Worm (Caenorhabditis elegans) whole organism, late embryonic: ENCODE measurements around the gene ztf-27.
A peak's percentile ranks its signal among the peaks of the same experiment; 100 is the strongest.

ENCODE experiments used
- ama-1 ChIP-seq: fragments of 150-350 bp; optimal IDR thresholded peaks from 2 replicates; lab custom pipeline; 2014
- ceh-6 ChIP-seq: fragments of 200-800 bp; sonication (Bioruptor generic); optimal IDR thresholded peaks from 2 replicates; lab custom pipeline; 2018; ENCODE audit warnings: mild to moderate bottlenecking, missing genetic modification characterization, missing compliant biosample characterization
- dve-1 ChIP-seq: sonication (generic microtip); optimal IDR thresholded peaks from 2 replicates; lab custom pipeline; 2017; ENCODE audit warnings: antibody characterized with exemption, mild to moderate bottlenecking, missing genetic modification characterization, missing compliant biosample characterization
- elt-2 ChIP-seq: sonication (generic microtip); optimal IDR thresholded peaks from 2 replicates; lab custom pipeline; 2016; ENCODE audit warnings: missing genetic modification reagents, missing genetic modification characterization, missing compliant biosample characterization
- fkh-6 ChIP-seq: sonication (generic microtip); optimal IDR thresholded peaks from 2 replicates; lab custom pipeline; 2016; ENCODE audit warnings: missing genetic modification characterization, missing compliant biosample characterization
- nfya-1 ChIP-seq: sonication (generic microtip); optimal IDR thresholded peaks from 2 replicates; lab custom pipeline; 2017; ENCODE audit warnings: missing genetic modification characterization, mild to moderate bottlenecking, missing compliant biosample characterization, antibody characterized with exemption, moderate library complexity
- nhr-11 ChIP-seq: fragments of 150-350 bp; optimal IDR thresholded peaks from 2 replicates; lab custom pipeline; 2014; ENCODE audit warnings: missing biosample characterization, missing genetic modification characterization
- pha-4 ChIP-seq: fragments of 150-350 bp; optimal IDR thresholded peaks from 2 replicates; lab custom pipeline; 2018; ENCODE audit warnings: missing biosample characterization, missing genetic modification reagents, missing genetic modification characterization
- ztf-16 ChIP-seq: sonication (generic microtip); optimal IDR thresholded peaks from 2 replicates; lab custom pipeline; 2017; ENCODE audit warnings: missing genetic modification characterization, missing compliant biosample characterization

DNA sequence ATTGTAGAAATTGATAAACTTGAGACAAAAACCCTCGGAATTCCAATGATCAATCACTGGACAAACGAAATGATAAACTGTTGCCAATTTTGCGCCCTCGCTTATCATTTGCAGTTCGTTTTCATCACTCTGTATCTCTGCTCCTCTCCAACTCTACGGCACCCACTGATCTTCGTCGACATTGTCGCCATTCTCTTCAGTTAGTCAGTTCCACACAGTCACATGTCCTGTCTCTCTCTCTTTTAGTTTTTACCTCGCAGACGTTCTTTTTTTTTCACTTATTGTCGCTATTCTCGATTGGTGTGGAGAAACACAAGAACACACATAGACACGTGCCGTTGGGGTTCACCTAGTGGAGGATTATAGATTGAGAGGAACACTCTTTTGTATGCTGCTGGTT is 3.9 kb downstream of the ztf-27 start:
- no peak for TF ChIP-seq pha-4
- TF ChIP-seq dve-1 (tag; lab: Kevin White, UChicago) = no peak
- TF ChIP-seq nfya-1 (tag; lab: Kevin White, UChicago) = no peak
- no peak for TF ChIP-seq ama-1 (lab: Kevin White, UChicago)
- TF ChIP-seq nhr-11 (tag; lab: Kevin White, UChicago) = no peak
- TF ChIP-seq elt-2 (tag; lab: Kevin White, UChicago) = peak; percentile 37
- no peak for TF ChIP-seq ztf-16 (tag; lab: Kevin White, UChicago)
- no peak for TF ChIP-seq fkh-6 (tag; lab: Kevin White, UChicago)
- no peak for TF ChIP-seq ceh-6 (GFP tag; lab: Kevin White, UChicago)
